Fruit fly (Drosophila melanogaster): ENCODE measurements around the gene CG2150.

Gene CG2150

DNA sequence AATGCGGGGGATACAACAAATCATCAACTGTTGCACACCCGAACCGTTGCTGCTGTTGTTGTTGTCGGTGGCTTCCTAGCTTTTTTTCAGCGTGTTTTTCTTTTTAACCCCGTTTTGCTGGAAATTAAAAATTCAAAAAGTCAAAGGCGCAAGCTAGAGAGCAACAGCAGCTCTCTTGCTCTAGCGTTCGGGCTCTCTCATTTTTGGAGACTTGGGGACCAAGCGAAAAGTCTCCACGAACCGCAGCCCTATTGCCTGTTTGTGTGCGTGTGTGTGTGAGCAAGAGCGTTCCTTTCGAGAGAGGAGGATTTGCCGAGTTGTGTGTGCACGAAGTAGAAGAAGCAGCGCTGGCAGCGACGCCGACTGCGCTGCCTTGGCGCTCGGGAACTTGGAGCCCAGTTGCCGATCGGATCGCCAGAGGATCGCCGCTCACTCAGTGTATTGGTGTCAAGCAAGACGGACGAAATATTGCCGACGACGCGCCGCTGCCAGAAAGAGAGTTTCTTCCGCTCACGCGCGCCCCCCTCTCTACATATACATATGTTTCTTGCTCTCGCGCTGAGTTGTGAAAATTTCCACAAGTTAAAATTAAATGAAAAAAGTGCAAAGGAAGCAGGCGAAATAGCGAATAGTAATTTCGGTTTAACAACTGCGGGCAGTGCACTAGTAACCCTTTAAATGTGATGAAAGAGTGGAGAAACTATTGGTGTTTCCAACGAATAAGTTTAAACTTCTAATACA lies 39.8 kb downstream of the CG2150 start (continued):
- TF ChIP-seq Aef1 (GFP tag; IDR thresholded peaks at IDR 0.05) (no peak), nom (GFP tag; optimal IDR thresholded peaks at IDR 0.05) (peak; percentile 78), crol (GFP tag; IDR thresholded peaks at IDR 0.05) (peak; percentile 89), D (optimal IDR thresholded peaks at IDR 0.05) (peak; percentile 36), D (GFP tag; optimal IDR thresholded peaks at IDR 0.05) (no peak), Med (GFP tag) (peak; percentile 80), nau (GFP tag; optimal IDR thresholded peaks at IDR 0.05) (no peak), CG12219 (GFP tag; optimal IDR thresholded peaks at IDR 0.05) (no peak), CG8290 (GFP tag; optimal IDR thresholded peaks at IDR 0.05) (no peak), CG8290 (tag; optimal IDR thresholded peaks at IDR 0.05) (no peak), kni (GFP tag; optimal IDR thresholded peaks at IDR 0.05) (peak; percentile 61), sr (GFP tag; IDR thresholded peaks at IDR 0.05) (peak; percentile 47; the same call in 1 of the 3 replicates), CG14441 (GFP tag; IDR thresholded peaks at IDR 0.05) (0 out of 2 replicates have a peak, but pooled peaks have one; percentile 17), Nf-YA (GFP tag; IDR thresholded peaks at IDR 0.05) (0 out of 2 replicates have a peak, but pooled peaks have one; percentile 9), Lpt (GFP tag; optimal IDR thresholded peaks at IDR 0.05) (no peak), Trl (optimal IDR thresholded peaks at IDR 0.05) (peak; percentile 88), Trl (GFP tag; optimal IDR thresholded peaks at IDR 0.05) (peak; percentile 37), row (GFP tag; IDR thresholded peaks at IDR 0.05) (0 out of 3 replicates have a peak, but pooled peaks have one; percentile 6), CG4404 (GFP tag; IDR thresholded peaks at IDR 0.05) (no peak), H2.0 (GFP tag; IDR thresholded peaks at IDR 0.05) (0 out of 2 replicates have a peak, but pooled peaks have one; percentile 32), CG14667 (GFP tag; IDR thresholded peaks at IDR 0.05) (no peak), lilli (GFP tag; optimal IDR thresholded peaks at IDR 0.05) (peak; percentile 8), CG6689 (GFP tag; IDR thresholded peaks at IDR 0.05) (peak; percentile 23; the same call in 1 of the 2 replicates), Bgb (GFP tag; IDR thresholded peaks at IDR 0.05; ENCODE audit: partially characterized antibody) (peak; percentile 35; the same call in 1 of the 2 replicates), Hr3 (GFP tag; optimal IDR thresholded peaks at IDR 0.05) (no peak), CG17829 (tag; optimal IDR thresholded peaks at IDR 0.05) (no peak), vvl (GFP tag; IDR thresholded peaks at IDR 0.05) (peak; percentile 66; the same call in 1 of the 2 replicates), bsh (GFP tag; optimal IDR thresholded peaks at IDR 0.05) (peak in 1 of 2 experiments; percentile 37), Awh (GFP tag; IDR thresholded peaks at IDR 0.05) (no peak), odd (GFP tag; optimal IDR thresholded peaks at IDR 0.05) (no peak), seq (GFP tag; IDR thresholded peaks at IDR 0.05) (no peak), CG17328 (GFP tag; IDR thresholded peaks at IDR 0.05) (0 out of 2 replicates have a peak, but pooled peaks have one; percentile 4), Dip3 (GFP tag; optimal IDR thresholded peaks at IDR 0.05) (peak; percentile 21), CG13287 (GFP tag; IDR thresholded peaks at IDR 0.05; ENCODE audit: partially characterized antibody) (peak; percentile 42), CG2120 (GFP tag; optimal IDR thresholded peaks at IDR 0.05) (no peak), Myb (GFP tag; optimal IDR thresholded peaks at IDR 0.05) (no peak), yki (optimal IDR thresholded peaks at IDR 0.05) (peak; percentile 46), cg (GFP tag; optimal IDR thresholded peaks at IDR 0.05) (peak; percentile 89), CG42726 (GFP tag; IDR thresholded peaks at IDR 0.05; ENCODE audit: partially characterized antibody) (peak; percentile 43), Adf1 (GFP tag; IDR thresholded peaks at IDR 0.05) (peak; percentile 98), wek (GFP tag; optimal IDR thresholded peaks at IDR 0.05) (no peak), corto (GFP tag; optimal IDR thresholded peaks at IDR 0.05) (no peak), CG17385 (GFP tag; optimal IDR thresholded peaks at IDR 0.05) (peak; percentile 90), bbx (GFP tag; IDR thresholded peaks at IDR 0.05; ENCODE audit: partially characterized antibody) (0 out of 2 replicates have a peak, but pooled peaks have one; percentile 9), lab (GFP tag; optimal IDR thresholded peaks at IDR 0.05) (peak; percentile 24), Meics (GFP tag; optimal IDR thresholded peaks at IDR 0.05) (peak; percentile 12), sna (GFP tag; IDR thresholded peaks at IDR 0.05; ENCODE audit: partially characterized antibody) (peak; percentile 65), zen2 (GFP tag; IDR thresholded peaks at IDR 0.05; ENCODE audit: partially characterized antibody) (peak; percentile 45; the same call in 1 of the 3 replicates), unc-4 (GFP tag; IDR thresholded peaks at IDR 0.05; ENCODE audit: partially characterized antibody) (0 out of 2 replicates have a peak, but pooled peaks have one; percentile 16)

Data from whole organism, embryonic.